Worm (Caenorhabditis elegans): Measurements from ENCODE around the gene T28A11.3.

DNA sequence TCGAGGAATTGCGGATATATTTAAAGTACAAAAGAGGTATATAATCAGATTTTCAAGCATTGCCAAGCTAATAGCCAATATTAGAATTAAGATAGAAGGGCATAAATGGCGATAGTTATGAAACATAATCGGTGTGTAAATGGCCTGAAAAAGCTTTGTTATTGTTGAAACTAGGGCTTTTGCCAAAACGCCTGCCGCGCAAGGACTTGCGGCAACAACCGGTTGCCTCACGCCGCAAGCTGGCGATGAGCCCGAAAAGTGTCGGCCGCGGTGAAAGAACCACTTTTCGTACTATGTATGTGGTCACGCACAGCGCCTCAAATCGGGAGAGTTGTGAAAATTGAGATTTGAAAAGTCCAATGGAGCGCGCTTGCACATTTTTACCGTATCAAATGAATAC is 24.3 kb downstream of the T28A11.3 start:
- no peak for TF ChIP-seq ztf-29 (GFP tag; IDR thresholded peaks at IDR 0.05)
- TF ChIP-seq ztf-23 (GFP tag; IDR thresholded peaks at IDR 0.05): no peak
- TF ChIP-seq T22C8.4 (GFP tag; IDR thresholded peaks at IDR 0.05): no peak
- TF ChIP-seq med-1 (GFP tag; optimal IDR thresholded peaks at IDR 0.05; ENCODE audit: insufficient read depth): no peak
- TF ChIP-seq tab-1 (GFP tag; IDR thresholded peaks at IDR 0.05): no peak

Data from whole organism, midembryonic.